Fruit fly (Drosophila melanogaster): ENCODE results near the gene Dhrs4.

The Dhrs4 gene

DNA sequence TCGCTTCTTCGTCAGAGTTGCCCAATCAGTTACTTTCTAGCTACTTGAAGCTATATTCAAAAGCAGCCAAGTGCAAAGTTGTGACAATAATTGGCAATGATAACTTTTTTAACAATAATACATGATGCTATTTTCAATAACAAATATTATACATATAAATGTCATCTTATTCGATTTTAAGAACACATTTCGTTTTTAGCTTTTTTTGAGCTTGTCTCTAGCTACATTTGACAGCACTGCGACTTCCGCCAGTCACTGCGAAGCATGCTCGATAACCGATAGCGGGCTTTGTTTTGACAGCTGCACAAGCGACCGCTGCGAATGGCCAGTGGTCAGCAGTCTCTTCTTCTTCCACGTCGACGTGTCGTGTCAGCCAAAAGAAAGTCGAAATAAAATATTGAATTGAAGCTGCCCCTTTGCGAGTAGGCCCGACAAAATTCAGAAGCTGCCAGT lies 10.9 kb upstream of the Dhrs4 start, which contains the start of the genes Gen and Srp54k (continued):
- no peak for TF ChIP-seq Fer2 (tag; optimal IDR thresholded peaks at IDR 0.05)
- peak; percentile 57 for TF ChIP-seq vfl (GFP tag; optimal IDR thresholded peaks at IDR 0.05)
- no peak for TF ChIP-seq en (GFP tag; optimal IDR thresholded peaks at IDR 0.05)
- TF ChIP-seq CG11560 (tag; IDR thresholded peaks at IDR 0.05): no peak
- TF ChIP-seq CG11093 (GFP tag; IDR thresholded peaks at IDR 0.05): no peak
- peak; percentile 56 for TF ChIP-seq NC2β (GFP tag; optimal IDR thresholded peaks at IDR 0.05)
- peak; percentile 41 for TF ChIP-seq phol (tag; optimal IDR thresholded peaks at IDR 0.05)
- TF ChIP-seq HLH54F (GFP tag; optimal IDR thresholded peaks at IDR 0.05): peak; percentile 0
- no peak for TF ChIP-seq CG14667 (GFP tag; IDR thresholded peaks at IDR 0.05)
- peak; percentile 42 for TF ChIP-seq CG4617 (GFP tag; optimal IDR thresholded peaks at IDR 0.05; ENCODE audit: borderline replicate concordance)
- no peak for TF ChIP-seq hth (optimal IDR thresholded peaks at IDR 0.05)
- no peak for TF ChIP-seq CG14860 (GFP tag; IDR thresholded peaks at IDR 0.05; ENCODE audit: partially characterized antibody)
- no peak for TF ChIP-seq fd102C (GFP tag; optimal IDR thresholded peaks at IDR 0.05)
- peak; percentile 64; the same call in 2 of the 3 replicates for TF ChIP-seq CG34422 (GFP tag; IDR thresholded peaks at IDR 0.05)
- no peak for TF ChIP-seq CG34224 (GFP tag; IDR thresholded peaks at IDR 0.05; ENCODE audit: partially characterized antibody)
- no peak for TF ChIP-seq CG13894 (tag; optimal IDR thresholded peaks at IDR 0.05)
- no peak for TF ChIP-seq gem (tag; optimal IDR thresholded peaks at IDR 0.05)
- no peak for TF ChIP-seq ato (GFP tag; IDR thresholded peaks at IDR 0.05; ENCODE audit: partially characterized antibody)
- no peak for TF ChIP-seq CG13296 (GFP tag; optimal IDR thresholded peaks at IDR 0.05)
- peak; percentile 46 for TF ChIP-seq B-H2 (GFP tag; optimal IDR thresholded peaks at IDR 0.05)
- TF ChIP-seq zfh2 (GFP tag; optimal IDR thresholded peaks at IDR 0.05): peak; percentile 40
- no peak for TF ChIP-seq CG2678 (tag; optimal IDR thresholded peaks at IDR 0.05)
- TF ChIP-seq CG4404 (GFP tag; IDR thresholded peaks at IDR 0.05): peak; percentile 36; the same call in 1 of the 2 replicates
- peak; percentile 60; the same call in 2 of the 3 replicates for TF ChIP-seq ci (GFP tag; IDR thresholded peaks at IDR 0.05)
- TF ChIP-seq salm (tag; optimal IDR thresholded peaks at IDR 0.05): no peak
- no peak for TF ChIP-seq nerfin-2 (GFP tag; IDR thresholded peaks at IDR 0.05; ENCODE audit: partially characterized antibody)
- no peak for TF ChIP-seq CG7556 (GFP tag; optimal IDR thresholded peaks at IDR 0.05)
- TF ChIP-seq unc-4 (GFP tag; IDR thresholded peaks at IDR 0.05; ENCODE audit: partially characterized antibody): no peak
- no peak for TF ChIP-seq Doc3 (GFP tag; IDR thresholded peaks at IDR 0.05; ENCODE audit: partially characterized antibody)
- TF ChIP-seq CG31441 (GFP tag; IDR thresholded peaks at IDR 0.05): no peak
- TF ChIP-seq fd3F (GFP tag; optimal IDR thresholded peaks at IDR 0.05): peak; percentile 6
- TF ChIP-seq CG1603 (tag; optimal IDR thresholded peaks at IDR 0.05): no peak
- peak; percentile 88 for TF ChIP-seq Sin3A (optimal IDR thresholded peaks at IDR 0.05)
- no peak for TF ChIP-seq pfk (GFP tag; optimal IDR thresholded peaks at IDR 0.05)
- TF ChIP-seq CG14441 (GFP tag; IDR thresholded peaks at IDR 0.05): no peak
- peak; percentile 14; the same call in 1 of the 2 replicates for TF ChIP-seq CG6272 (GFP tag; IDR thresholded peaks at IDR 0.05)
- TF ChIP-seq hb (GFP tag; IDR thresholded peaks at IDR 0.05; ENCODE audit: partially characterized antibody): no peak
- TF ChIP-seq CG10543 (GFP tag; optimal IDR thresholded peaks at IDR 0.05): peak; percentile 39
- peak; percentile 23; the same call in 1 of the 2 replicates for TF ChIP-seq lmd (GFP tag; IDR thresholded peaks at IDR 0.05)
- peak; percentile 43 for TF ChIP-seq CG32532 (GFP tag; IDR thresholded peaks at IDR 0.05)
- peak; percentile 20 for TF ChIP-seq Abd-B (GFP tag; optimal IDR thresholded peaks at IDR 0.05)
- TF ChIP-seq Myb (GFP tag; optimal IDR thresholded peaks at IDR 0.05): peak; percentile 27
- no peak for TF ChIP-seq Awh (GFP tag; IDR thresholded peaks at IDR 0.05)
- no peak for TF ChIP-seq gt (GFP tag; IDR thresholded peaks at IDR 0.05)
- peak; percentile 46 for TF ChIP-seq BEAF-32 (GFP tag; optimal IDR thresholded peaks at IDR 0.05)
- TF ChIP-seq CG12942 (GFP tag; optimal IDR thresholded peaks at IDR 0.05): no peak
- TF ChIP-seq mirr (GFP tag; optimal IDR thresholded peaks at IDR 0.05): no peak
- peak; percentile 3 for TF ChIP-seq CG18011 (GFP tag; optimal IDR thresholded peaks at IDR 0.05)
- TF ChIP-seq inv (GFP tag; IDR thresholded peaks at IDR 0.05; ENCODE audit: partially characterized antibody): peak; percentile 17; the same call in 1 of the 2 replicates
- TF ChIP-seq Dbx (GFP tag; IDR thresholded peaks at IDR 0.05): no peak; the same call in 1 of the 3 replicates
